Fruit fly (Drosophila melanogaster) whole organism, embryonic: ENCODE measurements around the gene UQCR-14.
A peak's percentile ranks its signal among the peaks of the same experiment; 100 is the strongest.

Experiments used
- Ada2b ChIP-seq: fragments of 200-800 bp; sonication (Bioruptor generic); IDR thresholded peaks from 2 replicates; pipeline ENCODE4 v1.3.6; 2022; ENCODE audit warnings: missing biosample characterization, missing genetic modification characterization
- Blimp-1 ChIP-seq: fragments of 200-800 bp; sonication (Bioruptor generic); optimal IDR thresholded peaks from 3 replicates; lab custom pipeline; 2018; ENCODE audit warnings: missing biosample characterization, missing genetic modification characterization, mild to moderate bottlenecking, moderate library complexity, missing genetic modification reagents
- CG10565 ChIP-seq: fragments of 200-800 bp; sonication (Bioruptor generic); optimal IDR thresholded peaks from 3 replicates; lab custom pipeline; 2016; ENCODE audit warnings: missing biosample characterization, mild to moderate bottlenecking, missing genetic modification characterization
- CG11696 ChIP-seq: fragments of 200-800 bp; sonication (Bioruptor generic); IDR thresholded peaks from 2 replicates; pipeline ENCODE4 v1.3.6; 2022; ENCODE audit warnings: missing biosample characterization, missing genetic modification characterization
- CG12391 ChIP-seq: fragments of 200-800 bp; sonication (Bioruptor generic); optimal IDR thresholded peaks from 3 replicates; lab custom pipeline; 2018; ENCODE audit warnings: missing biosample characterization, mild to moderate bottlenecking, missing genetic modification characterization, moderate library complexity
- CG13424 ChIP-seq: fragments of 200-800 bp; sonication (Bioruptor generic); optimal IDR thresholded peaks from 2 replicates; lab custom pipeline; 2019; ENCODE audit warnings: missing biosample characterization, mild to moderate bottlenecking, missing genetic modification characterization, moderate library complexity
- CG2889 ChIP-seq: fragments of 200-800 bp; sonication (Bioruptor generic); IDR thresholded peaks from 3 replicates; pipeline ENCODE4 v1.3.6; 2022; ENCODE audit warnings: missing biosample characterization, missing genetic modification characterization
- CG3281 ChIP-seq: fragments of 200-800 bp; sonication (Bioruptor generic); optimal IDR thresholded peaks from 3 replicates; lab custom pipeline; 2017; ENCODE audit warnings: missing biosample characterization, mild to moderate bottlenecking, missing genetic modification characterization
- CG34224 ChIP-seq: fragments of 200-800 bp; sonication (Bioruptor generic); IDR thresholded peaks from 3 replicates; pipeline ENCODE4 v1.3.6; 2022; ENCODE audit warnings: missing biosample characterization, missing genetic modification characterization; ENCODE audit not compliant: partially characterized antibody
- CG43689 ChIP-seq: fragments of 200-800 bp; sonication (Bioruptor generic); IDR thresholded peaks from 2 replicates; pipeline ENCODE4 v1.3.6; 2022; ENCODE audit warnings: missing biosample characterization, missing genetic modification characterization
- CG4404 ChIP-seq: fragments of 200-800 bp; sonication (Bioruptor generic); IDR thresholded peaks from 2 replicates; pipeline ENCODE4 v1.3.6; 2022; ENCODE audit warnings: missing biosample characterization, missing genetic modification characterization
- CG4820 ChIP-seq: fragments of 200-800 bp; sonication (Bioruptor generic); optimal IDR thresholded peaks from 3 replicates; lab custom pipeline; 2016; ENCODE audit warnings: missing biosample characterization, missing genetic modification characterization
- CG6254 ChIP-seq: fragments of 200-800 bp; sonication (Bioruptor generic); optimal IDR thresholded peaks from 3 replicates; lab custom pipeline; 2017; ENCODE audit warnings: mild to moderate bottlenecking, missing biosample characterization, missing genetic modification reagents, missing genetic modification characterization
- CG7372 ChIP-seq: fragments of 200-800 bp; sonication (Bioruptor generic); IDR thresholded peaks from 2 replicates; pipeline ENCODE4 v1.3.6; 2022; ENCODE audit warnings: missing biosample characterization, missing genetic modification characterization
- CG7839 ChIP-seq: fragments of 200-800 bp; sonication (Bioruptor generic); optimal IDR thresholded peaks from 3 replicates; lab custom pipeline; 2018; ENCODE audit warnings: missing biosample characterization, mild to moderate bottlenecking, missing genetic modification characterization, moderate library complexity
- CG7963 ChIP-seq: fragments of 200-800 bp; sonication (Bioruptor generic); IDR thresholded peaks from 3 replicates; pipeline ENCODE4 v1.3.6; 2022; ENCODE audit warnings: missing biosample characterization, missing genetic modification characterization; ENCODE audit not compliant: partially characterized antibody
- Deaf1 ChIP-seq: fragments of 200-800 bp; optimal IDR thresholded peaks from 3 replicates; lab custom pipeline; 2019; ENCODE audit warnings: missing biosample characterization, mild to moderate bottlenecking, missing genetic modification characterization, moderate library complexity
- Drgx ChIP-seq: fragments of 200-800 bp; sonication (Bioruptor generic); IDR thresholded peaks from 2 replicates; pipeline ENCODE4 v1.3.6; 2022; ENCODE audit warnings: missing biosample characterization, missing genetic modification characterization
- Ets97D ChIP-seq: fragments of 200-800 bp; sonication (Bioruptor generic); optimal IDR thresholded peaks from 3 replicates; lab custom pipeline; 2016; ENCODE audit warnings: missing biosample characterization, missing genetic modification characterization
- H2.0 ChIP-seq: fragments of 200-800 bp; sonication (Bioruptor generic); IDR thresholded peaks from 2 replicates; pipeline ENCODE4 v1.3.6; 2022; ENCODE audit warnings: missing biosample characterization, missing genetic modification characterization
- HHEX ChIP-seq: fragments of 200-800 bp; sonication (Bioruptor generic); optimal IDR thresholded peaks from 3 replicates; lab custom pipeline; 2017; ENCODE audit warnings: missing biosample characterization, mild to moderate bottlenecking, missing genetic modification characterization, missing genetic modification reagents
- Hey ChIP-seq: fragments of 200-800 bp; sonication (Bioruptor generic); optimal IDR thresholded peaks from 3 replicates; lab custom pipeline; 2018; ENCODE audit warnings: missing biosample characterization, mild to moderate bottlenecking, missing genetic modification characterization
- HmgD ChIP-seq: fragments of 200-800 bp; sonication (Bioruptor generic); optimal IDR thresholded peaks from 3 replicates; lab custom pipeline; 2016; ENCODE audit warnings: missing biosample characterization, missing genetic modification characterization
- Jarid2 ChIP-seq: fragments of 200-800 bp; sonication (Bioruptor generic); optimal IDR thresholded peaks from 3 replicates; lab custom pipeline; 2017; ENCODE audit warnings: mild to moderate bottlenecking, missing biosample characterization, missing genetic modification reagents, missing genetic modification characterization
- Max ChIP-seq: fragments of 200-800 bp; sonication (Bioruptor generic); optimal IDR thresholded peaks from 2 replicates; lab custom pipeline; 2016; ENCODE audit warnings: missing biosample characterization, mild to moderate bottlenecking, missing genetic modification characterization
- Mes4 ChIP-seq: fragments of 200-800 bp; sonication (Bioruptor generic); optimal IDR thresholded peaks from 2 replicates; lab custom pipeline; 2016; ENCODE audit warnings: missing biosample characterization, missing genetic modification characterization
- NFAT ChIP-seq: fragments of 200-800 bp; sonication (Bioruptor generic); IDR thresholded peaks from 2 replicates; pipeline ENCODE4 v1.3.6; 2022; ENCODE audit warnings: missing biosample characterization, missing genetic modification characterization
- NfI ChIP-seq: fragments of 200-800 bp; sonication (Bioruptor generic); optimal IDR thresholded peaks from 3 replicates; lab custom pipeline; 2018; ENCODE audit warnings: missing biosample characterization, mild to moderate bottlenecking, missing genetic modification characterization, moderate library complexity
- Sox100B ChIP-seq: fragments of 200-800 bp; sonication (Bioruptor generic); optimal IDR thresholded peaks from 3 replicates; lab custom pipeline; 2018; ENCODE audit warnings: missing biosample characterization, mild to moderate bottlenecking, missing genetic modification characterization
- Usf ChIP-seq: fragments of 200-800 bp; sonication (Bioruptor generic); optimal IDR thresholded peaks from 2 replicates; lab custom pipeline; 2017; ENCODE audit warnings: missing genotype, missing biosample characterization, missing genetic modification characterization
- abd-A ChIP-seq: fragments of 200-800 bp; sonication (Bioruptor generic); optimal IDR thresholded peaks from 3 replicates; lab custom pipeline; 2019; ENCODE audit warnings: missing biosample characterization, mild to moderate bottlenecking, missing genetic modification characterization, moderate library complexity
- al ChIP-seq: fragments of 200-800 bp; sonication (Bioruptor generic); IDR thresholded peaks from 2 replicates; pipeline ENCODE4 v1.3.6; 2022; ENCODE audit warnings: missing biosample characterization, missing genetic modification characterization
- ase ChIP-seq: fragments of 200-800 bp; sonication (Bioruptor generic); IDR thresholded peaks from 3 replicates; pipeline ENCODE4 v1.3.6; 2022; ENCODE audit warnings: missing biosample characterization, missing genetic modification characterization
- br ChIP-seq: fragments of >200 bp; optimal IDR thresholded peaks from 2 replicates; lab custom pipeline; 2017
- cas ChIP-seq: fragments of 200-800 bp; sonication (Bioruptor generic); IDR thresholded peaks from 2 replicates; pipeline ENCODE4 v1.3.6; 2022; ENCODE audit warnings: missing biosample characterization, missing genetic modification characterization
- ci ChIP-seq: fragments of 200-800 bp; sonication (Bioruptor generic); IDR thresholded peaks from 3 replicates; pipeline ENCODE4 v1.3.6; 2022; ENCODE audit warnings: missing biosample characterization, missing genetic modification characterization
- crc ChIP-seq: fragments of 200-800 bp; sonication (Bioruptor generic); optimal IDR thresholded peaks from 2 replicates; lab custom pipeline; 2016; ENCODE audit warnings: missing biosample characterization, missing genetic modification characterization
- dpn ChIP-seq, 2 experiments: fragments of 200-800 bp; sonication (Bioruptor generic); optimal IDR thresholded peaks; 3 replicates each; lab custom pipeline; 2016; ENCODE audit warnings: missing biosample characterization in 2 of 2, missing genetic modification characterization in 2 of 2
- esg ChIP-seq: fragments of 200-800 bp; sonication (Bioruptor generic); conservative IDR thresholded peaks from 2 replicates; pipeline ENCODE4 v1.3.6; 2022; ENCODE audit warnings: missing biosample characterization, missing genetic modification characterization
- fu2 ChIP-seq: fragments of 200-800 bp; sonication (Bioruptor generic); optimal IDR thresholded peaks from 2 replicates; lab custom pipeline; 2016; ENCODE audit warnings: missing biosample characterization, missing genetic modification characterization
- grau ChIP-seq: fragments of 200-800 bp; optimal IDR thresholded peaks from 3 replicates; lab custom pipeline; 2019; ENCODE audit warnings: missing biosample characterization, mild to moderate bottlenecking, missing genetic modification characterization, moderate library complexity
- h ChIP-seq: fragments of >200 bp; optimal IDR thresholded peaks from 2 replicates; lab custom pipeline; 2017
- pfk ChIP-seq: fragments of 200-800 bp; sonication (Bioruptor generic); optimal IDR thresholded peaks from 2 replicates; lab custom pipeline; 2018; ENCODE audit warnings: missing biosample characterization, mild to moderate bottlenecking, missing genetic modification characterization, moderate library complexity
- prd ChIP-seq, 3 experiments: fragments of >200 bp in 2 of 3; fragments of 200-800 bp in 1 of 3; sonication (Bioruptor generic) in 1 of 3; optimal IDR thresholded peaks in 2 of 3; IDR thresholded peaks in 1 of 3; 2 replicates in 2 of 3; 3 replicates in 1 of 3; pipeline versions ENCODE4 v1.3.6 to Lab custom; 2017 to 2022; ENCODE audit warnings: missing biosample characterization in 1 of 3, missing genetic modification characterization in 1 of 3
- sc ChIP-seq, 3 experiments: fragments of >200 bp in 2 of 3; fragments of 200-800 bp in 1 of 3; sonication (Bioruptor generic) in 1 of 3; optimal IDR thresholded peaks; 2 replicates in 2 of 3; 3 replicates in 1 of 3; lab custom pipeline; 2017; ENCODE audit warnings: mild to moderate bottlenecking in 1 of 3, missing biosample characterization in 1 of 3, missing genetic modification characterization in 1 of 3, missing genetic modification reagents in 1 of 3
- sens-2 ChIP-seq: fragments of 200-800 bp; sonication (Bioruptor generic); IDR thresholded peaks from 2 replicates; pipeline ENCODE4 v1.3.6; 2022; ENCODE audit warnings: missing biosample characterization, missing genetic modification characterization
- trh ChIP-seq: fragments of 200-800 bp; sonication (Bioruptor generic); optimal IDR thresholded peaks from 2 replicates; lab custom pipeline; 2016; ENCODE audit warnings: missing biosample characterization, missing genetic modification characterization
- tup ChIP-seq: fragments of 200-800 bp; sonication (Bioruptor generic); optimal IDR thresholded peaks from 2 replicates; lab custom pipeline; 2016; ENCODE audit warnings: missing biosample characterization, mild to moderate bottlenecking, missing genetic modification characterization, moderate library complexity
- vvl ChIP-seq: fragments of 200-800 bp; sonication (Bioruptor generic); IDR thresholded peaks from 2 replicates; pipeline ENCODE4 v1.3.6; 2022; ENCODE audit warnings: missing biosample characterization, missing genetic modification characterization

UQCR-14 gene

dm6 chrX:16333434-16334141 lies 47.5 kb downstream of the UQCR-14 start, which contains the start of the genes CG9921 and Dsp1 (continued):
- TF ChIP-seq CG2889 (no peak), br (no peak), ase (GFP tag; lab: Robert Waterston, UW) (no peak), CG11696 (GFP tag; lab: Robert Waterston, UW) (peak; percentile 32; the same call in 1 of the 2 replicates), NfI (GFP tag; lab: Kevin White, UChicago) (no peak), CG10565 (no peak), Sox100B (GFP tag; lab: Kevin White, UChicago) (no peak), crc (no peak), trh (GFP tag; lab: Kevin White, UChicago) (no peak), abd-A (no peak), Drgx (GFP tag; lab: Robert Waterston, UW) (peak; percentile 8; the same call in 1 of the 2 replicates), CG7839 (tag; lab: Kevin White, UChicago) (no peak), CG43689 (GFP tag; lab: Robert Waterston, UW) (no peak), Hey (tag; lab: Kevin White, UChicago) (no peak), cas (GFP tag; lab: Robert Waterston, UW) (no peak), Jarid2 (GFP tag; lab: Kevin White, UChicago) (no peak), Usf (GFP tag; lab: Kevin White, UChicago) (no peak), Mes4 (no peak), sens-2 (no peak), CG7963 (GFP tag; lab: Robert Waterston, UW) (no peak), Ada2b (GFP tag; lab: Robert Waterston, UW) (no peak), CG4820 (GFP tag; lab: Kevin White, UChicago) (no peak), CG13424 (no peak), Blimp-1 (GFP tag; lab: Kevin White, UChicago) (no peak), tup (GFP tag; lab: Kevin White, UChicago) (no peak), Max (GFP tag; lab: Kevin White, UChicago) (no peak), CG34224 (GFP tag; lab: Robert Waterston, UW) (0 out of 3 replicates have a peak, but pooled peaks have one; percentile 47), fu2 (GFP tag; lab: Kevin White, UChicago) (no peak), sc (optimal IDR thresholded peaks at IDR 0.05; lab: Kevin White, UChicago) (no peak), sc (GFP tag; optimal IDR thresholded peaks at IDR 0.05; lab: Kevin White, UChicago) (no peak), pfk (GFP tag; lab: Kevin White, UChicago) (peak; percentile 63), esg (GFP tag; lab: Robert Waterston, UW) (no peak), grau (tag; lab: Kevin White, UChicago) (peak; percentile 13), vvl (GFP tag; lab: Robert Waterston, UW) (no peak), CG4404 (no peak), CG7372 (no peak), ci (peak; percentile 62; the same call in 2 of the 3 replicates), Deaf1 (tag; lab: Kevin White, UChicago) (peak; percentile 66), dpn (GFP tag; optimal IDR thresholded peaks at IDR 0.05; lab: Kevin White, UChicago) (no peak), al (GFP tag; lab: Robert Waterston, UW) (no peak), CG3281 (GFP tag; lab: Kevin White, UChicago) (peak; percentile 13), Ets97D (GFP tag; lab: Kevin White, UChicago) (no peak), H2.0 (GFP tag; lab: Robert Waterston, UW) (no peak), CG12391 (tag; lab: Kevin White, UChicago) (no peak), HmgD (GFP tag; lab: Kevin White, UChicago) (no peak), CG6254 (no peak), prd (optimal IDR thresholded peaks at IDR 0.05; lab: Kevin White, UChicago) (no peak), prd (GFP tag; IDR thresholded peaks at IDR 0.05; lab: Robert Waterston, UW) (0 out of 3 replicates have a peak, but pooled peaks have one; percentile 10), HHEX (GFP tag; lab: Kevin White, UChicago) (peak; percentile 4), NFAT (0 out of 2 replicates have a peak, but pooled peaks have one; percentile 23), h (lab: Kevin White, UChicago) (no peak)
